Fruit fly (Drosophila melanogaster) whole organism, embryonic: ENCODE results near the gene CG11294.

Experiments
- Adf1 ChIP-seq: fragments of 200-800 bp; sonication (Bioruptor generic); IDR thresholded peaks from 2 replicates; pipeline ENCODE4 v1.3.6; 2022; ENCODE audit warnings: missing biosample characterization, missing genetic modification characterization
- BEAF-32 ChIP-seq: fragments of 200-800 bp; sonication (Bioruptor generic); optimal IDR thresholded peaks from 3 replicates; lab custom pipeline; 2017; ENCODE audit warnings: missing biosample characterization, missing genetic modification characterization, mild to moderate bottlenecking, moderate library complexity, missing genetic modification reagents
- BtbVII ChIP-seq: fragments of 200-800 bp; sonication (Bioruptor generic); optimal IDR thresholded peaks from 3 replicates; lab custom pipeline; 2017; ENCODE audit warnings: missing biosample characterization, mild to moderate bottlenecking, missing genetic modification characterization
- CG10209 ChIP-seq: fragments of 200-800 bp; sonication (Bioruptor generic); optimal IDR thresholded peaks from 3 replicates; lab custom pipeline; 2017; ENCODE audit warnings: missing biosample characterization, mild to moderate bottlenecking, missing genetic modification characterization, missing genetic modification reagents
- CG11456 ChIP-seq: fragments of 200-800 bp; sonication (Bioruptor generic); IDR thresholded peaks from 3 replicates; pipeline ENCODE4 v1.3.6; 2022; ENCODE audit warnings: missing biosample characterization, missing genetic modification characterization
- CG12942 ChIP-seq: fragments of 200-800 bp; sonication (Bioruptor generic); optimal IDR thresholded peaks from 3 replicates; lab custom pipeline; 2016; ENCODE audit warnings: missing biosample characterization, missing genetic modification characterization
- CG14667 ChIP-seq: fragments of 200-800 bp; sonication (Bioruptor generic); IDR thresholded peaks from 2 replicates; pipeline ENCODE4 v1.3.6; 2022; ENCODE audit warnings: missing biosample characterization, missing genetic modification characterization
- CG15601 ChIP-seq: fragments of 200-800 bp; sonication (Bioruptor generic); optimal IDR thresholded peaks from 3 replicates; lab custom pipeline; 2019; ENCODE audit warnings: missing biosample characterization, mild to moderate bottlenecking, missing genetic modification characterization, moderate library complexity
- CG1602 ChIP-seq: fragments of 200-800 bp; sonication (Bioruptor generic); optimal IDR thresholded peaks from 3 replicates; lab custom pipeline; 2016; ENCODE audit warnings: missing biosample characterization, missing genetic modification characterization
- CG16815 ChIP-seq: fragments of 200-800 bp; sonication (Bioruptor generic); optimal IDR thresholded peaks from 3 replicates; lab custom pipeline; 2017; ENCODE audit warnings: missing biosample characterization, mild to moderate bottlenecking, missing genetic modification characterization
- CG2712 ChIP-seq: fragments of 200-800 bp; optimal IDR thresholded peaks from 3 replicates; lab custom pipeline; 2019; ENCODE audit warnings: missing biosample characterization, mild to moderate bottlenecking, missing genetic modification characterization, moderate library complexity
- CG30403 ChIP-seq: fragments of 200-800 bp; sonication (Bioruptor generic); optimal IDR thresholded peaks from 3 replicates; lab custom pipeline; 2016; ENCODE audit warnings: missing biosample characterization, missing genetic modification characterization
- CG31224 ChIP-seq: fragments of 200-800 bp; sonication (Bioruptor generic); IDR thresholded peaks from 2 replicates; pipeline ENCODE4 v1.3.6; 2022; ENCODE audit warnings: missing biosample characterization, missing genetic modification characterization
- CG33213 ChIP-seq: fragments of 200-800 bp; sonication (Bioruptor generic); optimal IDR thresholded peaks from 3 replicates; lab custom pipeline; 2016; ENCODE audit warnings: missing biosample characterization, missing genetic modification characterization
- CG4730 ChIP-seq: fragments of 200-800 bp; sonication (Bioruptor generic); IDR thresholded peaks from 2 replicates; pipeline ENCODE4 v1.3.6; 2022; ENCODE audit warnings: missing biosample characterization, missing genetic modification characterization
- CG6791 ChIP-seq: fragments of 200-800 bp; sonication (Bioruptor generic); IDR thresholded peaks from 3 replicates; pipeline ENCODE4 v1.3.6; 2022; ENCODE audit warnings: missing biosample characterization, missing genetic modification characterization; ENCODE audit not compliant: partially characterized antibody
- CG7372 ChIP-seq: fragments of 200-800 bp; sonication (Bioruptor generic); IDR thresholded peaks from 2 replicates; pipeline ENCODE4 v1.3.6; 2022; ENCODE audit warnings: missing biosample characterization, missing genetic modification characterization
- CG7963 ChIP-seq: fragments of 200-800 bp; sonication (Bioruptor generic); IDR thresholded peaks from 3 replicates; pipeline ENCODE4 v1.3.6; 2022; ENCODE audit warnings: missing biosample characterization, missing genetic modification characterization; ENCODE audit not compliant: partially characterized antibody
- CG9876 ChIP-seq: fragments of 200-800 bp; sonication (Bioruptor generic); optimal IDR thresholded peaks from 2 replicates; lab custom pipeline; 2016; ENCODE audit warnings: missing biosample characterization, missing genetic modification characterization
- CrebB ChIP-seq: fragments of 200-800 bp; sonication (Bioruptor generic); optimal IDR thresholded peaks from 3 replicates; lab custom pipeline; 2018; ENCODE audit warnings: missing biosample characterization, mild to moderate bottlenecking, missing genetic modification characterization
- E2f2 ChIP-seq: fragments of 200-800 bp; sonication (Bioruptor generic); IDR thresholded peaks from 2 replicates; pipeline ENCODE4 v1.3.6; 2022; ENCODE audit warnings: missing biosample characterization, missing genetic modification characterization
- Elba2 ChIP-seq: fragments of 200-800 bp; sonication (Bioruptor generic); optimal IDR thresholded peaks from 3 replicates; lab custom pipeline; 2016; ENCODE audit warnings: missing biosample characterization, missing genetic modification characterization
- Lhr ChIP-seq: fragments of 200-800 bp; sonication (Bioruptor generic); optimal IDR thresholded peaks from 3 replicates; lab custom pipeline; 2017; ENCODE audit warnings: mild to moderate bottlenecking, missing biosample characterization, missing genetic modification reagents, missing genetic modification characterization
- NK7.1 ChIP-seq: fragments of 200-800 bp; sonication (Bioruptor generic); optimal IDR thresholded peaks from 3 replicates; lab custom pipeline; 2016; ENCODE audit warnings: missing biosample characterization, missing genetic modification characterization
- NfI ChIP-seq: fragments of 200-800 bp; sonication (Bioruptor generic); optimal IDR thresholded peaks from 3 replicates; lab custom pipeline; 2018; ENCODE audit warnings: missing biosample characterization, mild to moderate bottlenecking, missing genetic modification characterization, moderate library complexity
- Opbp ChIP-seq: fragments of 200-800 bp; sonication (Bioruptor generic); IDR thresholded peaks from 3 replicates; pipeline ENCODE4 v1.3.6; 2022; ENCODE audit warnings: missing biosample characterization, missing genetic modification characterization; ENCODE audit not compliant: partially characterized antibody
- Vsx1 ChIP-seq: fragments of 200-800 bp; sonication (Bioruptor generic); optimal IDR thresholded peaks from 2 replicates; lab custom pipeline; 2017; ENCODE audit warnings: missing biosample characterization, mild to moderate bottlenecking, missing genetic modification characterization, missing genetic modification reagents
- az2 ChIP-seq: fragments of 200-800 bp; sonication (Bioruptor generic); optimal IDR thresholded peaks from 3 replicates; lab custom pipeline; 2016; ENCODE audit warnings: missing biosample characterization, missing genetic modification characterization
- bbx ChIP-seq: fragments of 200-800 bp; sonication (Bioruptor generic); IDR thresholded peaks from 2 replicates; pipeline ENCODE4 v1.3.6; 2022; ENCODE audit warnings: missing biosample characterization, missing genetic modification characterization; ENCODE audit not compliant: partially characterized antibody
- bigmax ChIP-seq: fragments of 200-800 bp; sonication (Bioruptor generic); optimal IDR thresholded peaks from 2 replicates; lab custom pipeline; 2018; ENCODE audit warnings: missing biosample characterization, mild to moderate bottlenecking, missing genetic modification characterization
- chn ChIP-seq: fragments of 200-800 bp; sonication (Bioruptor generic); optimal IDR thresholded peaks from 2 replicates; lab custom pipeline; 2016; ENCODE audit warnings: missing biosample characterization, missing genetic modification characterization
- cwo ChIP-seq: fragments of 200-800 bp; sonication (Bioruptor generic); optimal IDR thresholded peaks from 3 replicates; lab custom pipeline; 2017; ENCODE audit warnings: missing biosample characterization, missing genetic modification characterization, mild to moderate bottlenecking, moderate library complexity, missing genetic modification reagents
- ems ChIP-seq: fragments of 200-800 bp; sonication (Bioruptor generic); optimal IDR thresholded peaks from 3 replicates; lab custom pipeline; 2016; ENCODE audit warnings: missing biosample characterization, missing genetic modification characterization
- ewg ChIP-seq: fragments of 200-800 bp; sonication (Bioruptor generic); optimal IDR thresholded peaks from 3 replicates; lab custom pipeline; 2017; ENCODE audit warnings: mild to moderate bottlenecking, missing biosample characterization, missing genetic modification reagents, missing genetic modification characterization
- fd3F ChIP-seq: fragments of 200-800 bp; sonication (Bioruptor generic); optimal IDR thresholded peaks from 2 replicates; lab custom pipeline; 2018; ENCODE audit warnings: missing biosample characterization, mild to moderate bottlenecking, missing genetic modification characterization, moderate library complexity
- gcm2 ChIP-seq: fragments of 200-800 bp; sonication (Bioruptor generic); optimal IDR thresholded peaks from 2 replicates; lab custom pipeline; 2016; ENCODE audit warnings: missing biosample characterization, missing genetic modification characterization
- gt ChIP-seq: fragments of 200-800 bp; sonication (Bioruptor generic); IDR thresholded peaks from 2 replicates; pipeline ENCODE4 v1.3.6; 2022; ENCODE audit warnings: missing biosample characterization, missing genetic modification characterization
- kay ChIP-seq: fragments of 200-800 bp; sonication (Bioruptor generic); optimal IDR thresholded peaks from 2 replicates; lab custom pipeline; 2016; ENCODE audit warnings: missing biosample characterization, missing genetic modification characterization
- kni ChIP-seq: fragments of 200-800 bp; sonication (Bioruptor generic); optimal IDR thresholded peaks from 3 replicates; lab custom pipeline; 2017; ENCODE audit warnings: mild to moderate bottlenecking, missing biosample characterization, missing genetic modification reagents, missing genetic modification characterization
- lilli ChIP-seq: fragments of 200-800 bp; sonication (Bioruptor generic); optimal IDR thresholded peaks from 3 replicates; lab custom pipeline; 2016; ENCODE audit warnings: missing biosample characterization, missing genetic modification characterization
- maf-S ChIP-seq: fragments of 200-800 bp; sonication (Bioruptor generic); optimal IDR thresholded peaks from 2 replicates; lab custom pipeline; 2016; ENCODE audit warnings: missing biosample characterization, missing genetic modification characterization
- org-1 ChIP-seq: fragments of 200-800 bp; sonication (Bioruptor generic); optimal IDR thresholded peaks from 2 replicates; lab custom pipeline; 2017; ENCODE audit warnings: missing biosample characterization, missing genetic modification characterization
- p53 ChIP-seq: fragments of 200-800 bp; sonication (Bioruptor generic); optimal IDR thresholded peaks from 2 replicates; lab custom pipeline; 2016; ENCODE audit warnings: missing biosample characterization, missing genetic modification characterization
- pho ChIP-seq: fragments of 200-800 bp; sonication (Bioruptor generic); optimal IDR thresholded peaks from 2 replicates; lab custom pipeline; 2016; ENCODE audit warnings: missing biosample characterization, missing genetic modification characterization
- rib ChIP-seq: fragments of 200-800 bp; sonication (Bioruptor generic); IDR thresholded peaks from 2 replicates; pipeline ENCODE4 v1.3.6; 2022; ENCODE audit warnings: missing biosample characterization, missing genetic modification characterization
- sens ChIP-seq: fragments of 200-800 bp; sonication (Bioruptor generic); peaks from one replicate; lab custom pipeline; 2016; ENCODE audit warnings: missing biosample characterization, missing genetic modification characterization
- sima ChIP-seq: fragments of 200-800 bp; sonication (Bioruptor generic); optimal IDR thresholded peaks from 2 replicates; lab custom pipeline; 2016; ENCODE audit warnings: missing biosample characterization, missing genetic modification characterization
- sob ChIP-seq: fragments of 200-800 bp; sonication (Bioruptor generic); IDR thresholded peaks from 2 replicates; pipeline ENCODE4 v1.3.6; 2022; ENCODE audit warnings: missing biosample characterization, missing genetic modification characterization
- ssp ChIP-seq: fragments of 200-800 bp; sonication (Bioruptor generic); IDR thresholded peaks from 2 replicates; pipeline ENCODE4 v1.3.6; 2022; ENCODE audit warnings: missing biosample characterization, missing genetic modification characterization
- stc ChIP-seq: fragments of 200-800 bp; sonication (Bioruptor generic); IDR thresholded peaks from 2 replicates; pipeline ENCODE4 v1.3.6; 2022; ENCODE audit warnings: missing biosample characterization, missing genetic modification characterization
- z ChIP-seq: fragments of 200-800 bp; sonication (Bioruptor generic); IDR thresholded peaks from 3 replicates; pipeline ENCODE4 v1.3.6; 2022; ENCODE audit warnings: missing biosample characterization, missing genetic modification characterization
- zen2 ChIP-seq: fragments of 200-800 bp; sonication (Bioruptor generic); IDR thresholded peaks from 3 replicates; pipeline ENCODE4 v1.3.6; 2022; ENCODE audit warnings: missing biosample characterization, missing genetic modification characterization; ENCODE audit not compliant: partially characterized antibody

The CG11294 gene

DNA sequence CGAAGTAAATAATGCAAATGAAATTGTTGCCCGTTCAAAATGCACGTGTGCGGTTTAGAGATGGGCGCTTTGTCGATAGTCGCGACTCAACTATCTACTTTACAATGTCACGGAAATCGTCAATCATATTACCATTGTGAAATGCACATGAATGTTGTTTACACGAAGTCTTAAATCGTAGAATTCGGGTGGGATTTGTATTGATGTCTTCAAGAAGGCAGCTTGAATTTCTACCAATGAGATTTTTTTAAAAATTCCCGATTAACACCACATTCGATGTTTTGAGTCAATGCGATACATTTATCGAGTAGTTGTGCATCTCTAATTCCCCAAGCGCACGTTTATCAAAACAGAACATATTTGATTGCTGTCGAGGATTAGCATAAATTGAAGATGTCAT is 26.8 kb upstream of the CG11294 start, which contains the start of gene CG1789 (continued):
- peak; percentile 90; the same call in 2 of the 3 replicates for TF ChIP-seq zen2 (GFP tag; lab: Robert Waterston, UW)
- TF ChIP-seq CG7963 (GFP tag; lab: Robert Waterston, UW), result peak; percentile 64
- no peak for TF ChIP-seq bigmax (GFP tag; lab: Kevin White, UChicago)
- peak; percentile 66 for TF ChIP-seq cwo (GFP tag; lab: Kevin White, UChicago)
- no peak for TF ChIP-seq ems (GFP tag; lab: Kevin White, UChicago)
- TF ChIP-seq Adf1 (GFP tag; lab: Robert Waterston, UW), result peak; percentile 15; the same call in 1 of the 2 replicates
- TF ChIP-seq NfI (GFP tag; lab: Kevin White, UChicago), result no peak
- TF ChIP-seq stc, result no peak
- no peak for TF ChIP-seq sima (GFP tag; lab: Kevin White, UChicago)
- TF ChIP-seq CG11456 (GFP tag; lab: Robert Waterston, UW), result no peak
- peak; percentile 26 for TF ChIP-seq CG2712 (tag; lab: Kevin White, UChicago)
- peak; percentile 34 for TF ChIP-seq CG30403 (GFP tag; lab: Kevin White, UChicago)
- TF ChIP-seq CG15601 (tag; lab: Kevin White, UChicago), result no peak
- TF ChIP-seq ewg (GFP tag; lab: Kevin White, UChicago), result no peak
- peak; percentile 78; the same call in 2 of the 3 replicates for TF ChIP-seq Opbp (GFP tag; lab: Robert Waterston, UW)
- no peak for TF ChIP-seq CG16815 (GFP tag; lab: Kevin White, UChicago)
- no peak for TF ChIP-seq Elba2 (GFP tag; lab: Kevin White, UChicago)
- TF ChIP-seq CG7372 (GFP tag; lab: Robert Waterston, UW), result peak; percentile 26; the same call in 1 of the 2 replicates
- TF ChIP-seq CG9876, result no peak
- no peak for TF ChIP-seq org-1 (GFP tag; lab: Kevin White, UChicago)
- peak; percentile 77 for TF ChIP-seq E2f2 (GFP tag; lab: Robert Waterston, UW)
- TF ChIP-seq az2 (GFP tag; lab: Kevin White, UChicago), result no peak
- TF ChIP-seq ssp (GFP tag; lab: Robert Waterston, UW), result no peak
- TF ChIP-seq z (GFP tag; lab: Robert Waterston, UW), result no peak
- TF ChIP-seq pho (GFP tag; lab: Kevin White, UChicago), result peak; percentile 38
- no peak for TF ChIP-seq gcm2
- no peak for TF ChIP-seq Vsx1 (GFP tag; lab: Kevin White, UChicago)
- no peak for TF ChIP-seq maf-S (GFP tag; lab: Kevin White, UChicago)
- no peak for TF ChIP-seq CG31224 (GFP tag; lab: Robert Waterston, UW)
- peak; percentile 90 for TF ChIP-seq BEAF-32 (GFP tag; lab: Kevin White, UChicago)
- TF ChIP-seq kay (GFP tag; lab: Kevin White, UChicago), result no peak
- no peak for TF ChIP-seq gt (GFP tag; lab: Robert Waterston, UW)
- no peak for TF ChIP-seq CG12942
- no peak for TF ChIP-seq CrebB (tag; lab: Kevin White, UChicago)
- TF ChIP-seq CG10209 (GFP tag; lab: Kevin White, UChicago), result no peak
- no peak for TF ChIP-seq CG14667 (GFP tag; lab: Robert Waterston, UW)
- TF ChIP-seq NK7.1, result no peak
- no peak for TF ChIP-seq CG4730 (GFP tag; lab: Robert Waterston, UW)
- peak; percentile 85 for TF ChIP-seq sens (GFP tag; lab: Kevin White, UChicago)
- no peak for TF ChIP-seq p53 (GFP tag; lab: Kevin White, UChicago)
- peak; percentile 84 for TF ChIP-seq CG6791 (GFP tag; lab: Robert Waterston, UW)
- no peak for TF ChIP-seq fd3F (GFP tag; lab: Kevin White, UChicago)
- peak; percentile 64 for TF ChIP-seq lilli (GFP tag; lab: Kevin White, UChicago)
- TF ChIP-seq CG1602 (GFP tag; lab: Kevin White, UChicago), result no peak
- TF ChIP-seq bbx (GFP tag; lab: Robert Waterston, UW), result peak; percentile 83
- peak; percentile 5 for TF ChIP-seq CG33213 (GFP tag; lab: Kevin White, UChicago)
- no peak for TF ChIP-seq Lhr
- TF ChIP-seq chn (GFP tag; lab: Kevin White, UChicago), result no peak
- no peak for TF ChIP-seq BtbVII
- 0 out of 2 replicates have a peak, but pooled peaks have one; percentile 40 for TF ChIP-seq rib (GFP tag; lab: Robert Waterston, UW)
- peak; percentile 38; the same call in 1 of the 2 replicates for TF ChIP-seq sob (GFP tag; lab: Robert Waterston, UW)
- TF ChIP-seq kni, result no peak
